Fruit fly (Drosophila melanogaster) whole organism, wandering third instar larva: ENCODE measurements around the gene mtTFB2.

Source experiments
- Abd-B ChIP-seq: fragments of >200 bp; optimal IDR thresholded peaks from 2 replicates; lab custom pipeline; 2017; ENCODE audit warnings: missing biosample characterization, missing genetic modification characterization
- CG9705 ChIP-seq: fragments of 200-800 bp; sonication (Bioruptor generic); optimal IDR thresholded peaks from 2 replicates; lab custom pipeline; 2018; ENCODE audit warnings: missing biosample characterization, mild to moderate bottlenecking, missing genetic modification characterization
- Hr78 ChIP-seq: fragments of >200 bp; optimal IDR thresholded peaks from 2 replicates; lab custom pipeline; 2017; ENCODE audit warnings: missing biosample characterization, missing genetic modification characterization
- N ChIP-seq: fragments of >200 bp; optimal IDR thresholded peaks from 2 replicates; lab custom pipeline; 2018; ENCODE audit warnings: missing biosample characterization, missing external identifiers, missing genetic modification characterization
- OdsH ChIP-seq: fragments of 200-800 bp; sonication (Bioruptor generic); optimal IDR thresholded peaks from 2 replicates; lab custom pipeline; 2016; ENCODE audit warnings: missing biosample characterization, mild to moderate bottlenecking, missing genetic modification characterization
- Rel ChIP-seq, 2 experiments: fragments of 200-800 bp; sonication (Bioruptor generic) in 1 of 2; optimal IDR thresholded peaks; 2 replicates in 1 of 2; 3 replicates in 1 of 2; lab custom pipeline; 2016 to 2019; ENCODE audit warnings: mild to moderate bottlenecking in 2 of 2, missing biosample characterization in 2 of 2, missing genetic modification characterization in 2 of 2, moderate library complexity in 1 of 2
- br ChIP-seq: fragments of 200-800 bp; sonication (Bioruptor generic); optimal IDR thresholded peaks from 2 replicates; lab custom pipeline; 2016; ENCODE audit warnings: missing biosample characterization, missing genetic modification characterization
- dl ChIP-seq, 2 experiments: fragments of 175-275, 200-275 bp in 1 of 2; fragments of 200-275 bp in 1 of 2; sonication (Bioruptor generic); optimal IDR thresholded peaks; lab custom pipeline; 2018; ENCODE audit warnings: mild to moderate bottlenecking in 2 of 2, missing biosample characterization in 2 of 2, missing genetic modification characterization in 2 of 2, moderate library complexity in 2 of 2; ENCODE audit not compliant: partially characterized antibody in 2 of 2, insufficient read depth in 1 of 2
- h ChIP-seq: fragments of 200-800 bp; sonication (Bioruptor generic); optimal IDR thresholded peaks from 3 replicates; lab custom pipeline; 2016; ENCODE audit warnings: missing biosample characterization, mild to moderate bottlenecking, missing genetic modification characterization
- pan ChIP-seq: fragments of >200 bp; optimal IDR thresholded peaks from 2 replicates; lab custom pipeline; 2017

DNA sequence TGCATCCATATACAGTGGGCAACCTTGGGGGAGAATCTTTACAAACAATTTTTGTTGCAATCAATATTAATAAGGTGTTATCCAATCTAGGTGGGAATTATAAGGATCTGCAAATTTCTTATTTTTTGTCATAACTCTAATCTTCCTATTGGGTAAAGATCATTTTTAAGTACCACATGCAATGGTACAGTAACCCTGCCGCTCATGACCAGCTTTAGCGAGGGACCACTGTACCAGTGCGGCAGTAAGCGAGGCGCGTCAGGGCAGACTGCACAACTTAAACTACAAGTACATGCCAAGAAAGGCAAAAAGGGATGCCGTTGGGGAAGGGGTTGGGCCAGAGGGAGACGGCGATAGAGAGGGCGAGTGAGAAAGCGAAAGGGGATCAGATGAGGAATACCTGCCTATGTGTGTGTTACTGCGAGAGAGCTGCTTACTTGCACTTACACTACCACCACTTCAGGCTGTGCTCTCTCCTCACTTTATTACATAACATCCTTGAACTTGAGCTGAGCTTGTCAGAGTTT is 37.2 kb downstream of the mtTFB2 start:
- TF ChIP-seq Abd-B (GFP tag; lab: Kevin White, UChicago) (no peak), h (peak; percentile 93), CG9705 (GFP tag; lab: Kevin White, UChicago) (peak; percentile 78), pan (lab: Kevin White, UChicago) (no peak), OdsH (GFP tag; lab: Kevin White, UChicago) (peak; percentile 92), N (peak; percentile 16), Hr78 (GFP tag; lab: Kevin White, UChicago) (no peak), Rel (GFP tag; optimal IDR thresholded peaks at IDR 0.05; lab: Kevin White, UChicago) (no peak), Rel (tag; optimal IDR thresholded peaks at IDR 0.05; lab: Kevin White, UChicago) (peak; percentile 50), dl (GFP tag; optimal IDR thresholded peaks at IDR 0.05; lab: Kevin White, UChicago; ENCODE audit: insufficient read depth in 1 of 2, partially characterized antibody in 2 of 2) (peak; percentile 8 to 29), br (peak; percentile 93)
